Fruit fly (Drosophila melanogaster) whole organism, embryonic: Measurements from ENCODE around the gene CG18081.

Source experiments
- Atf-2 ChIP-seq: fragments of 200-800 bp; sonication (Bioruptor generic); optimal IDR thresholded peaks from 2 replicates; lab custom pipeline; 2016; ENCODE audit warnings: missing biosample characterization, missing genetic modification characterization
- CG10366 ChIP-seq: fragments of 200-800 bp; sonication (Bioruptor generic); IDR thresholded peaks from 2 replicates; pipeline ENCODE4 v1.3.6; 2022; ENCODE audit warnings: missing biosample characterization, missing genetic modification characterization
- CG10959 ChIP-seq: fragments of 200-800 bp; sonication (Bioruptor generic); IDR thresholded peaks from 2 replicates; pipeline ENCODE4 v1.3.6; 2022; ENCODE audit warnings: missing biosample characterization, missing genetic modification characterization
- CG11093 ChIP-seq: fragments of 200-800 bp; sonication (Bioruptor generic); IDR thresholded peaks from 3 replicates; pipeline ENCODE4 v1.3.6; 2022; ENCODE audit warnings: missing biosample characterization, missing genetic modification characterization
- CG12104 ChIP-seq: fragments of 200-800 bp; sonication (Bioruptor generic); optimal IDR thresholded peaks from 3 replicates; lab custom pipeline; 2016; ENCODE audit warnings: missing biosample characterization, missing genetic modification characterization
- CG12659 ChIP-seq: fragments of 200-800 bp; sonication (Bioruptor generic); optimal IDR thresholded peaks from 3 replicates; lab custom pipeline; 2017; ENCODE audit warnings: mild to moderate bottlenecking, missing biosample characterization, missing genetic modification reagents, missing genetic modification characterization
- CG13123 ChIP-seq: fragments of 200-800 bp; sonication (Bioruptor generic); optimal IDR thresholded peaks from 2 replicates; lab custom pipeline; 2016; ENCODE audit warnings: missing biosample characterization, missing genetic modification characterization
- CG13624 ChIP-seq: fragments of 200-800 bp; sonication (Bioruptor generic); optimal IDR thresholded peaks from 2 replicates; lab custom pipeline; 2016; ENCODE audit warnings: missing biosample characterization, missing genetic modification characterization
- CG14050 ChIP-seq: fragments of 200-800 bp; sonication (Bioruptor generic); IDR thresholded peaks from 3 replicates; pipeline ENCODE4 v1.3.6; 2022; ENCODE audit warnings: missing biosample characterization, missing genetic modification characterization
- CG16815 ChIP-seq: fragments of 200-800 bp; sonication (Bioruptor generic); optimal IDR thresholded peaks from 3 replicates; lab custom pipeline; 2017; ENCODE audit warnings: missing biosample characterization, mild to moderate bottlenecking, missing genetic modification characterization
- CG17385 ChIP-seq: fragments of 200-800 bp; sonication (Bioruptor generic); optimal IDR thresholded peaks from 3 replicates; lab custom pipeline; 2018; ENCODE audit warnings: missing biosample characterization, mild to moderate bottlenecking, missing genetic modification characterization
- CG17612 ChIP-seq: fragments of 200-800 bp; sonication (Bioruptor generic); IDR thresholded peaks from 2 replicates; pipeline ENCODE4 v1.3.6; 2022; ENCODE audit warnings: missing biosample characterization, missing genetic modification characterization
- CG18619 ChIP-seq: fragments of 200-800 bp; sonication (Bioruptor generic); optimal IDR thresholded peaks from 3 replicates; lab custom pipeline; 2017; ENCODE audit warnings: missing biosample characterization, mild to moderate bottlenecking, missing genetic modification characterization
- CG31388 ChIP-seq: fragments of 200-800 bp; sonication (Bioruptor generic); optimal IDR thresholded peaks from 2 replicates; lab custom pipeline; 2016; ENCODE audit warnings: missing biosample characterization, missing genetic modification characterization
- CG43689 ChIP-seq: fragments of 200-800 bp; sonication (Bioruptor generic); IDR thresholded peaks from 2 replicates; pipeline ENCODE4 v1.3.6; 2022; ENCODE audit warnings: missing biosample characterization, missing genetic modification characterization
- CG5245 ChIP-seq: fragments of 200-800 bp; sonication (Bioruptor generic); optimal IDR thresholded peaks from 3 replicates; lab custom pipeline; 2016; ENCODE audit warnings: missing biosample characterization, missing genetic modification characterization
- CG7556 ChIP-seq: fragments of 200-800 bp; sonication (Bioruptor generic); optimal IDR thresholded peaks from 2 replicates; lab custom pipeline; 2017; ENCODE audit warnings: missing biosample characterization, mild to moderate bottlenecking, missing genetic modification characterization
- CG8924 ChIP-seq: fragments of 200-800 bp; optimal IDR thresholded peaks from 3 replicates; lab custom pipeline; 2019; ENCODE audit warnings: missing biosample characterization, mild to moderate bottlenecking, missing genetic modification characterization, moderate library complexity
- CG9609 ChIP-seq: fragments of 200-800 bp; sonication (Bioruptor generic); optimal IDR thresholded peaks from 3 replicates; lab custom pipeline; 2016; ENCODE audit warnings: missing biosample characterization, missing genetic modification characterization
- CG9932 ChIP-seq: fragments of 200-800 bp; sonication (Bioruptor generic); IDR thresholded peaks from 2 replicates; pipeline ENCODE4 v1.3.6; 2022; ENCODE audit warnings: missing biosample characterization, missing genetic modification characterization
- CTCF ChIP-seq: fragments of 200-800 bp; sonication (Bioruptor generic); optimal IDR thresholded peaks from 2 replicates; lab custom pipeline; 2017; ENCODE audit warnings: missing biosample characterization, mild to moderate bottlenecking, missing genetic modification characterization, moderate library complexity
- Camta ChIP-seq: fragments of 200-800 bp; sonication (Bioruptor generic); optimal IDR thresholded peaks from 2 replicates; lab custom pipeline; 2016; ENCODE audit warnings: missing biosample characterization, missing genetic modification characterization
- CoRest ChIP-seq: fragments of 200-800 bp; sonication (Bioruptor generic); optimal IDR thresholded peaks from 3 replicates; lab custom pipeline; 2018; ENCODE audit warnings: missing biosample characterization, mild to moderate bottlenecking, missing genetic modification characterization, moderate library complexity
- CrebB ChIP-seq: fragments of 200-800 bp; sonication (Bioruptor generic); optimal IDR thresholded peaks from 3 replicates; lab custom pipeline; 2018; ENCODE audit warnings: missing biosample characterization, mild to moderate bottlenecking, missing genetic modification characterization
- Dad ChIP-seq: fragments of 200-800 bp; sonication (Bioruptor generic); optimal IDR thresholded peaks from 3 replicates; lab custom pipeline; 2016; ENCODE audit warnings: missing biosample characterization, missing genetic modification characterization
- E2f1 ChIP-seq: fragments of 200-800 bp; sonication (Bioruptor generic); IDR thresholded peaks from 2 replicates; pipeline ENCODE4 v1.3.6; 2022; ENCODE audit warnings: missing biosample characterization, missing genetic modification characterization
- GATAe ChIP-seq: fragments of 200-800 bp; sonication (Bioruptor generic); conservative IDR thresholded peaks from 2 replicates; pipeline ENCODE4 v1.3.6; 2022; ENCODE audit warnings: missing biosample characterization, missing genetic modification characterization
- Lhr ChIP-seq: fragments of 200-800 bp; sonication (Bioruptor generic); optimal IDR thresholded peaks from 3 replicates; lab custom pipeline; 2017; ENCODE audit warnings: mild to moderate bottlenecking, missing biosample characterization, missing genetic modification reagents, missing genetic modification characterization
- Mes4 ChIP-seq: fragments of 200-800 bp; sonication (Bioruptor generic); optimal IDR thresholded peaks from 2 replicates; lab custom pipeline; 2016; ENCODE audit warnings: missing biosample characterization, missing genetic modification characterization
- Ssrp ChIP-seq: fragments of 200-800 bp; sonication (Bioruptor generic); optimal IDR thresholded peaks from 2 replicates; lab custom pipeline; 2018; ENCODE audit warnings: missing biosample characterization, mild to moderate bottlenecking, missing genetic modification characterization, moderate library complexity
- al ChIP-seq: fragments of 200-800 bp; sonication (Bioruptor generic); IDR thresholded peaks from 2 replicates; pipeline ENCODE4 v1.3.6; 2022; ENCODE audit warnings: missing biosample characterization, missing genetic modification characterization
- ap ChIP-seq: fragments of 200-800 bp; sonication (Bioruptor generic); IDR thresholded peaks from 2 replicates; pipeline ENCODE4 v1.3.6; 2022; ENCODE audit warnings: missing biosample characterization, missing genetic modification characterization
- ato ChIP-seq: fragments of 200-800 bp; sonication (Bioruptor generic); IDR thresholded peaks from 2 replicates; pipeline ENCODE4 v1.3.6; 2022; ENCODE audit warnings: missing biosample characterization, missing genetic modification characterization; ENCODE audit not compliant: partially characterized antibody
- bcd ChIP-seq: fragments of 200-800 bp; sonication (Bioruptor generic); optimal IDR thresholded peaks from 2 replicates; lab custom pipeline; 2017; ENCODE audit warnings: missing biosample characterization, mild to moderate bottlenecking, missing genetic modification characterization
- cad ChIP-seq: fragments of >200 bp; optimal IDR thresholded peaks from 2 replicates; lab custom pipeline; 2017; ENCODE audit warnings: missing biosample characterization, missing genetic modification characterization
- cato ChIP-seq: fragments of 200-800 bp; sonication (Bioruptor generic); optimal IDR thresholded peaks from 2 replicates; lab custom pipeline; 2016; ENCODE audit warnings: missing biosample characterization, missing genetic modification characterization, borderline replicate concordance
- cg ChIP-seq: fragments of 200-800 bp; sonication (Bioruptor generic); optimal IDR thresholded peaks from 3 replicates; lab custom pipeline; 2019; ENCODE audit warnings: missing biosample characterization, mild to moderate bottlenecking, missing genetic modification characterization, moderate library complexity
- crp ChIP-seq, 2 experiments: fragments of 200-800 bp; sonication (Bioruptor generic); optimal IDR thresholded peaks; 2 replicates in 1 of 2; 3 replicates in 1 of 2; lab custom pipeline; 2017; ENCODE audit warnings: missing biosample characterization in 2 of 2, missing genetic modification characterization in 2 of 2, mild to moderate bottlenecking in 1 of 2, moderate library complexity in 1 of 2
- cwo ChIP-seq: fragments of 200-800 bp; sonication (Bioruptor generic); optimal IDR thresholded peaks from 3 replicates; lab custom pipeline; 2017; ENCODE audit warnings: missing biosample characterization, missing genetic modification characterization, mild to moderate bottlenecking, moderate library complexity, missing genetic modification reagents
- da ChIP-seq: fragments of 200-800 bp; sonication (Bioruptor generic); optimal IDR thresholded peaks from 2 replicates; lab custom pipeline; 2016; ENCODE audit warnings: missing biosample characterization, missing genetic modification characterization
- danr ChIP-seq: fragments of 200-800 bp; sonication (Bioruptor generic); IDR thresholded peaks from 2 replicates; pipeline ENCODE4 v1.3.6; 2022; ENCODE audit warnings: missing biosample characterization, missing genetic modification characterization
- gsb ChIP-seq: fragments of 200-800 bp; sonication (Bioruptor generic); IDR thresholded peaks from 2 replicates; pipeline ENCODE4 v1.3.6; 2022; ENCODE audit warnings: missing biosample characterization, missing genetic modification characterization
- gsb-n ChIP-seq: fragments of 200-800 bp; sonication (Bioruptor generic); optimal IDR thresholded peaks from 3 replicates; lab custom pipeline; 2018; ENCODE audit warnings: missing biosample characterization, mild to moderate bottlenecking, missing genetic modification characterization
- h ChIP-seq: fragments of >200 bp; optimal IDR thresholded peaks from 2 replicates; lab custom pipeline; 2017
- hkb ChIP-seq, 2 experiments: fragments of 200-800 bp in 1 of 2; fragments of >200 bp in 1 of 2; sonication (Bioruptor generic) in 1 of 2; IDR thresholded peaks in 1 of 2; optimal IDR thresholded peaks in 1 of 2; 2 replicates each; pipeline versions ENCODE4 v1.3.6 to Lab custom; 2017 to 2022; ENCODE audit warnings: missing biosample characterization in 1 of 2, missing genetic modification characterization in 1 of 2
- maf-S ChIP-seq: fragments of 200-800 bp; sonication (Bioruptor generic); optimal IDR thresholded peaks from 2 replicates; lab custom pipeline; 2016; ENCODE audit warnings: missing biosample characterization, missing genetic modification characterization
- nau ChIP-seq: fragments of 200-800 bp; sonication (Bioruptor generic); optimal IDR thresholded peaks from 3 replicates; lab custom pipeline; 2017; ENCODE audit warnings: missing biosample characterization, mild to moderate bottlenecking, missing genetic modification characterization, missing genetic modification reagents
- otp ChIP-seq: fragments of 200-800 bp; sonication (Bioruptor generic); IDR thresholded peaks from 3 replicates; pipeline ENCODE4, ENCODE4 v1.3.6; 2022; ENCODE audit warnings: missing biosample characterization, missing genetic modification characterization
- pros ChIP-seq: fragments of 200-800 bp; sonication (Bioruptor generic); optimal IDR thresholded peaks from 3 replicates; lab custom pipeline; 2019; ENCODE audit warnings: missing biosample characterization, mild to moderate bottlenecking, missing genetic modification characterization, moderate library complexity
- sima ChIP-seq: fragments of 200-800 bp; sonication (Bioruptor generic); optimal IDR thresholded peaks from 2 replicates; lab custom pipeline; 2016; ENCODE audit warnings: missing biosample characterization, missing genetic modification characterization
- sqz ChIP-seq: fragments of 200-800 bp; sonication (Bioruptor generic); optimal IDR thresholded peaks from 3 replicates; lab custom pipeline; 2018; ENCODE audit warnings: missing biosample characterization, mild to moderate bottlenecking, missing genetic modification characterization
- tgo ChIP-seq: fragments of 200-800 bp; sonication (Bioruptor generic); IDR thresholded peaks from 3 replicates; pipeline ENCODE4 v1.3.6; 2022; ENCODE audit warnings: missing biosample characterization, missing genetic modification characterization
- z ChIP-seq: fragments of 200-800 bp; sonication (Bioruptor generic); IDR thresholded peaks from 3 replicates; pipeline ENCODE4 v1.3.6; 2022; ENCODE audit warnings: missing biosample characterization, missing genetic modification characterization

Gene CG18081

DNA sequence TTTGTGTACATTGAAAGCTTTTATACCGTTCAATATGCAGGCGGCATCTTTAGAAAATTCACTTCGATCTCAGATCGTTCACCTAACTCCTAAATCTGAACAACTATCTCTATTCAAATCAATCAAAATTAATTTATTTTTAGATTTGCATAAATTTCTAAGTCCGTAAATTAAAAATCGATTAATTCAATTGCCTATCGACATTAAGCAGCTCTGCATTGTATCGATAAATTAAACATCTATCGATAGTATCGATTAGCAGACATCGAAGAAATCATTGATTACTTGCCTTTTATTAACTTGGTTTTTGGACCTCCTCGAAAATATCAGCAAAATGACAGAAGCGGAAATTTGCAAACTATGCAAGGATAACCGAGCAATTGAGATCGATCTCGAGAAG lies 18.5 kb downstream of the CG18081 start, which contains the start of gene CkIIalpha-i1 (continued):
- no peak for TF ChIP-seq Mes4
- no peak for TF ChIP-seq CG17612 (GFP tag; lab: Robert Waterston, UW)
- no peak for TF ChIP-seq danr (GFP tag; lab: Robert Waterston, UW)
- TF ChIP-seq CG12104 (GFP tag; lab: Kevin White, UChicago), result no peak
- no peak for TF ChIP-seq CG16815 (GFP tag; lab: Kevin White, UChicago)
- no peak for TF ChIP-seq CG18619 (GFP tag; lab: Kevin White, UChicago)
- TF ChIP-seq maf-S (GFP tag; lab: Kevin White, UChicago), result no peak
- no peak for TF ChIP-seq CrebB (tag; lab: Kevin White, UChicago)
- no peak for TF ChIP-seq Dad
- TF ChIP-seq Camta (GFP tag; lab: Kevin White, UChicago), result no peak
- TF ChIP-seq CG7556 (GFP tag; lab: Kevin White, UChicago), result no peak
- TF ChIP-seq CG5245 (GFP tag; lab: Kevin White, UChicago), result no peak
- no peak for TF ChIP-seq h (lab: Kevin White, UChicago)
- TF ChIP-seq CG14050 (GFP tag; lab: Robert Waterston, UW), result no peak
- peak; percentile 11 for TF ChIP-seq CoRest (tag; lab: Kevin White, UChicago)
- TF ChIP-seq CG13624 (GFP tag; lab: Kevin White, UChicago), result no peak
- no peak for TF ChIP-seq ap (GFP tag; lab: Robert Waterston, UW)
- TF ChIP-seq crp (GFP tag; optimal IDR thresholded peaks at IDR 0.05; lab: Kevin White, UChicago), result no peak
- TF ChIP-seq ato (GFP tag; lab: Robert Waterston, UW), result peak; percentile 99
- TF ChIP-seq CG43689 (GFP tag; lab: Robert Waterston, UW), result no peak
- no peak for TF ChIP-seq z (GFP tag; lab: Robert Waterston, UW)
- no peak for TF ChIP-seq CG10959
- TF ChIP-seq Ssrp (tag; lab: Kevin White, UChicago), result no peak
- no peak for TF ChIP-seq tgo
- no peak for TF ChIP-seq pros (GFP tag; lab: Kevin White, UChicago)
- no peak for TF ChIP-seq da
- no peak; the same call in 1 of the 2 replicates for TF ChIP-seq CG9932 (GFP tag; lab: Robert Waterston, UW)
- TF ChIP-seq gsb (GFP tag; lab: Robert Waterston, UW), result no peak
- TF ChIP-seq cato, result no peak
- TF ChIP-seq nau (GFP tag; lab: Kevin White, UChicago), result no peak
- peak; percentile 57 for TF ChIP-seq Lhr
- no peak for TF ChIP-seq sima (GFP tag; lab: Kevin White, UChicago)
- TF ChIP-seq gsb-n (tag; lab: Kevin White, UChicago), result no peak
- peak; percentile 27 for TF ChIP-seq CG12659 (GFP tag; lab: Kevin White, UChicago)
- TF ChIP-seq E2f1 (GFP tag; lab: Robert Waterston, UW), result no peak
- no peak for TF ChIP-seq Atf-2 (GFP tag; lab: Kevin White, UChicago)
- no peak for TF ChIP-seq CG9609 (GFP tag; lab: Kevin White, UChicago)
- no peak for TF ChIP-seq cwo (GFP tag; lab: Kevin White, UChicago)
- no peak for TF ChIP-seq CG13123
- no peak for TF ChIP-seq cad (GFP tag; lab: Kevin White, UChicago)
- TF ChIP-seq CG17385 (GFP tag; lab: Kevin White, UChicago), result no peak
- TF ChIP-seq otp (GFP tag; lab: Robert Waterston, UW), result no peak
- no peak for TF ChIP-seq CTCF (GFP tag; lab: Kevin White, UChicago)
- no peak for TF ChIP-seq cg (GFP tag; lab: Kevin White, UChicago)
- no peak for TF ChIP-seq CG31388 (GFP tag; lab: Kevin White, UChicago)
- TF ChIP-seq sqz (GFP tag; lab: Kevin White, UChicago), result no peak
- TF ChIP-seq bcd (GFP tag; lab: Kevin White, UChicago), result no peak
- TF ChIP-seq hkb (optimal IDR thresholded peaks at IDR 0.05; lab: Kevin White, UChicago), result no peak
- TF ChIP-seq hkb (GFP tag; IDR thresholded peaks at IDR 0.05; lab: Robert Waterston, UW), result no peak
- no peak for TF ChIP-seq GATAe (GFP tag; lab: Robert Waterston, UW)
- TF ChIP-seq CG8924 (tag; lab: Kevin White, UChicago), result no peak
- TF ChIP-seq CG11093, result no peak
- no peak for TF ChIP-seq al (GFP tag; lab: Robert Waterston, UW)
- TF ChIP-seq CG10366, result no peak
